Fruit fly (Drosophila melanogaster): ENCODE data around the gene eEF2.

eEF2 gene

DNA sequence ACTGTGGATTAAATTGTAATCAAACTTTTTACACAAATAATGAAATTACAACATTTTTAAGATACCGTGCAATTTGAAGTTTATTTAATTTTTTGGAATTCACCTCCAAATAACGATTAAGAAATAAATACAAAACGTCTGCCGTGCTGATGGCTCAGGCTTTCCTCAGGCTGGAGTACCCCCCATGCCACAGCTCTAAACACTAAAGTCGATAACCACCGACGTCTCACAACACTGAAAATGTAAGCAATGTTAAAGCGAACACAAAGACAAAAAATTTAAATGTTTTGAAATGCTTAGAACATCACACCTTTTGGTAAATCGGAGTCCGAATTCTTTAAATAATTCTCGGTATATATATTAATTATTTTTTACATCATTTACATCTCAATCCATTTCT is 24.5 kb downstream of the eEF2 start (continued):
- TF ChIP-seq Awh (GFP tag; IDR thresholded peaks at IDR 0.05) = peak; percentile 40; the same call in 1 of the 2 replicates
- 0 out of 2 replicates have a peak, but pooled peaks have one; percentile 30 for TF ChIP-seq Adf1 (GFP tag; IDR thresholded peaks at IDR 0.05)
- no peak for TF ChIP-seq CG5180 (GFP tag; optimal IDR thresholded peaks at IDR 0.05)
- no peak for TF ChIP-seq Jarid2 (GFP tag; optimal IDR thresholded peaks at IDR 0.05)
- TF ChIP-seq cato (GFP tag; optimal IDR thresholded peaks at IDR 0.05; ENCODE audit: borderline replicate concordance) = peak; percentile 7
- TF ChIP-seq CG1603 (tag; optimal IDR thresholded peaks at IDR 0.05) = peak; percentile 62
- peak; percentile 45 for TF ChIP-seq maf-S (GFP tag; optimal IDR thresholded peaks at IDR 0.05)
- no peak for TF ChIP-seq CG6254 (GFP tag; optimal IDR thresholded peaks at IDR 0.05)
- TF ChIP-seq pfk (GFP tag; optimal IDR thresholded peaks at IDR 0.05) = no peak
- TF ChIP-seq CG34422 (GFP tag; IDR thresholded peaks at IDR 0.05) = no peak
- peak; percentile 41 for TF ChIP-seq ATbp (GFP tag; optimal IDR thresholded peaks at IDR 0.05)
- peak; percentile 75; the same call in 1 of the 2 replicates for TF ChIP-seq H2.0 (GFP tag; IDR thresholded peaks at IDR 0.05)
- TF ChIP-seq HLHmδ (GFP tag; optimal IDR thresholded peaks at IDR 0.05) = no peak
- peak; percentile 33 for TF ChIP-seq CG3407 (GFP tag; optimal IDR thresholded peaks at IDR 0.05)
- TF ChIP-seq Myb (GFP tag; optimal IDR thresholded peaks at IDR 0.05) = peak; percentile 59
- peak; percentile 73 for TF ChIP-seq Xrp1 (GFP tag; IDR thresholded peaks at IDR 0.05)
- TF ChIP-seq CG1647 (GFP tag; optimal IDR thresholded peaks at IDR 0.05) = peak; percentile 56
- peak; percentile 54 for TF ChIP-seq CG15514 (GFP tag; optimal IDR thresholded peaks at IDR 0.05)
- TF ChIP-seq CG33213 (GFP tag; optimal IDR thresholded peaks at IDR 0.05) = peak; percentile 89
- no peak; the same call in 1 of the 2 replicates for TF ChIP-seq CG4730 (GFP tag; IDR thresholded peaks at IDR 0.05)
- TF ChIP-seq CG10274 (GFP tag; optimal IDR thresholded peaks at IDR 0.05) = no peak
- TF ChIP-seq CG1024 (GFP tag; IDR thresholded peaks at IDR 0.05) = peak; percentile 81
- no peak for TF ChIP-seq toy (GFP tag; IDR thresholded peaks at IDR 0.05)
- peak; percentile 37 for TF ChIP-seq BEAF-32 (GFP tag; optimal IDR thresholded peaks at IDR 0.05)
- peak; percentile 25; the same call in 1 of the 2 replicates for TF ChIP-seq danr (GFP tag; IDR thresholded peaks at IDR 0.05)
- TF ChIP-seq klu (GFP tag; IDR thresholded peaks at IDR 0.05) = no peak
- TF ChIP-seq CG3163 (GFP tag; optimal IDR thresholded peaks at IDR 0.05) = peak; percentile 13
- peak; percentile 96 for TF ChIP-seq Ets65A (GFP tag)
- peak; percentile 29 for TF ChIP-seq gro (GFP tag; optimal IDR thresholded peaks at IDR 0.05)
- TF ChIP-seq CG4328 (GFP tag; optimal IDR thresholded peaks at IDR 0.05) = peak; percentile 44
- 0 out of 2 replicates have a peak, but pooled peaks have one; percentile 10 for TF ChIP-seq gsb (GFP tag; IDR thresholded peaks at IDR 0.05)
- peak; percentile 64 for TF ChIP-seq tx (GFP tag; optimal IDR thresholded peaks at IDR 0.05)
- TF ChIP-seq CG9797 (GFP tag; optimal IDR thresholded peaks at IDR 0.05) = no peak
- TF ChIP-seq tin (GFP tag; optimal IDR thresholded peaks at IDR 0.05) = peak; percentile 68
- TF ChIP-seq sd (tag; optimal IDR thresholded peaks at IDR 0.05) = no peak
- TF ChIP-seq CG12155 (GFP tag; optimal IDR thresholded peaks at IDR 0.05) = peak; percentile 38
- TF ChIP-seq CG10462 (GFP tag; optimal IDR thresholded peaks at IDR 0.05) = peak; percentile 5
- TF ChIP-seq disco-r (GFP tag; optimal IDR thresholded peaks at IDR 0.05) = no peak
- TF ChIP-seq onecut (GFP tag; IDR thresholded peaks at IDR 0.05) = peak; percentile 70
- TF ChIP-seq Rfx (GFP tag; IDR thresholded peaks at IDR 0.05) = peak; percentile 87
- TF ChIP-seq chn (GFP tag; optimal IDR thresholded peaks at IDR 0.05) = peak; percentile 63
- peak; percentile 36 for TF ChIP-seq Ssrp (tag; optimal IDR thresholded peaks at IDR 0.05)
- TF ChIP-seq croc (GFP tag; conservative IDR thresholded peaks at IDR 0.05) = peak; percentile 31; the same call in 1 of the 3 replicates
- TF ChIP-seq CG14860 (GFP tag; IDR thresholded peaks at IDR 0.05; ENCODE audit: partially characterized antibody) = no peak
- peak; percentile 73; the same call in 1 of the 2 replicates for TF ChIP-seq CG14441 (GFP tag; IDR thresholded peaks at IDR 0.05)
- peak; percentile 60 for TF ChIP-seq CG7839 (tag; optimal IDR thresholded peaks at IDR 0.05)
- 0 out of 3 replicates have a peak, but pooled peaks have one; percentile 32 for TF ChIP-seq Opbp (GFP tag; IDR thresholded peaks at IDR 0.05; ENCODE audit: partially characterized antibody)
- peak; percentile 63 for TF ChIP-seq CG10366 (GFP tag; IDR thresholded peaks at IDR 0.05)
- peak; percentile 42 for TF ChIP-seq CG9437 (GFP tag; optimal IDR thresholded peaks at IDR 0.05)
- TF ChIP-seq CG8359 (GFP tag; optimal IDR thresholded peaks at IDR 0.05; ENCODE audit: borderline replicate concordance) = peak; percentile 12

All from whole organism, embryonic.